Fruit fly (Drosophila melanogaster): ENCODE data around the gene CG3847.
A peak's percentile ranks its signal among the peaks of the same experiment; 100 is the strongest.

Gene CG3847

DNA sequence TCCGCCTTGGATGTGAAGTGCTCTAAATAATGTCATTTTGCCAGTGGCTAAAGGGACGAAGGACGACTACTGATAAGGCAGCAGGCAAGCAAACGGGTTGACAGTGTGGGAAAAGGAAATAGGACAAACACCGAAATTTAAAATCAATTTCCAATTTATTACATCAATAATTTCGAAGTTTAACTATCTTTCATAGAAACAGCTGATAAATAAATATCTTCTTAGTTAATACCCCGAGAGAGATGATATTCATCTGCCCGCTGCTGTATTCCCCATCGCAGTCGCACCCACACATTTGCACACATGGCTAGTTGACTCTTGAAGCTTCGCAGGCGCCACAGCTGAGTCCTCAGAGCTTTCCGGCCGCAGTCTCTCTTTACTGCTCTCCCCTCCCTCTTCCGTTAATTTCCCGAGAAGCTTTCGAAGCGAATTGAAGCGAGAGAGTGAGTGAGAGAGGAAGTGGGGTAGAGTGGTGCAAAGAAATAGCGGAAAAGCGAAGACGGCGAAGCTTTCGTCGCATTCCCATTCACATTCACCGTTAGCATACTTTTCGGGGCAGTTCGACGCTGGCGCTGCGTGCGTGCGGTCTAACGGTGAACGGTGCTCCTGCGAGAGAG is 29.9 kb upstream of the CG3847 start (continued):
- TF ChIP-seq tx (GFP tag; optimal IDR thresholded peaks at IDR 0.05) (no peak), zen (tag; optimal IDR thresholded peaks at IDR 0.05) (no peak), esg (GFP tag; conservative IDR thresholded peaks at IDR 0.05) (peak; percentile 62), CG18619 (GFP tag; optimal IDR thresholded peaks at IDR 0.05) (peak; percentile 66), p53 (GFP tag; optimal IDR thresholded peaks at IDR 0.05) (no peak), sim (GFP tag; IDR thresholded peaks at IDR 0.05) (peak; percentile 28; the same call in 1 of the 2 replicates), CG14710 (tag; optimal IDR thresholded peaks at IDR 0.05) (peak; percentile 13), CG12219 (GFP tag; optimal IDR thresholded peaks at IDR 0.05) (peak; percentile 49), az2 (GFP tag; optimal IDR thresholded peaks at IDR 0.05) (peak; percentile 40), jumu (GFP tag; optimal IDR thresholded peaks at IDR 0.05) (peak; percentile 20), CoRest (tag; optimal IDR thresholded peaks at IDR 0.05) (peak; percentile 65), CG34224 (GFP tag; IDR thresholded peaks at IDR 0.05; ENCODE audit: partially characterized antibody) (no peak), Ptx1 (GFP tag; IDR thresholded peaks at IDR 0.05) (peak; percentile 68), da (GFP tag; optimal IDR thresholded peaks at IDR 0.05) (no peak), HHEX (GFP tag; optimal IDR thresholded peaks at IDR 0.05) (peak; percentile 73), CG15696 (tag; optimal IDR thresholded peaks at IDR 0.05) (no peak), E2f2 (GFP tag; IDR thresholded peaks at IDR 0.05) (peak; percentile 42; the same call in 1 of the 2 replicates), Ssrp (tag; optimal IDR thresholded peaks at IDR 0.05) (no peak), nau (GFP tag; optimal IDR thresholded peaks at IDR 0.05) (no peak), CG9437 (GFP tag; optimal IDR thresholded peaks at IDR 0.05) (peak; percentile 38), HLH3B (GFP tag; IDR thresholded peaks at IDR 0.05) (peak; percentile 74), lov (optimal IDR thresholded peaks at IDR 0.05) (no peak), lov (GFP tag; IDR thresholded peaks at IDR 0.05) (no peak), Dip3 (GFP tag; optimal IDR thresholded peaks at IDR 0.05) (peak; percentile 36), Nf-YC (tag; optimal IDR thresholded peaks at IDR 0.05) (peak; percentile 39), CG14441 (GFP tag; IDR thresholded peaks at IDR 0.05) (peak; percentile 67), bowl (GFP tag; IDR thresholded peaks at IDR 0.05) (peak; percentile 53; the same call in 1 of the 2 replicates), CG10654 (GFP tag; optimal IDR thresholded peaks at IDR 0.05) (peak; percentile 13), h (optimal IDR thresholded peaks at IDR 0.05) (no peak), Eip74EF (GFP tag; optimal IDR thresholded peaks at IDR 0.05) (no peak), stwl (tag; optimal IDR thresholded peaks at IDR 0.05) (no peak), CG43689 (GFP tag; IDR thresholded peaks at IDR 0.05) (0 out of 2 replicates have a peak, but pooled peaks have one; percentile 24), row (GFP tag; IDR thresholded peaks at IDR 0.05) (peak; percentile 83), CG34422 (GFP tag; IDR thresholded peaks at IDR 0.05) (peak; percentile 67; the same call in 2 of the 3 replicates), Ada2b (GFP tag; IDR thresholded peaks at IDR 0.05) (peak; percentile 75), CG2120 (GFP tag; optimal IDR thresholded peaks at IDR 0.05) (peak; percentile 83), pros (GFP tag; optimal IDR thresholded peaks at IDR 0.05) (no peak), chinmo (GFP tag; IDR thresholded peaks at IDR 0.05; ENCODE audit: partially characterized antibody) (no peak), Sox102F (GFP tag; optimal IDR thresholded peaks at IDR 0.05) (peak; percentile 50), kah (GFP tag; optimal IDR thresholded peaks at IDR 0.05) (no peak), Trl (optimal IDR thresholded peaks at IDR 0.05) (no peak), Trl (GFP tag; optimal IDR thresholded peaks at IDR 0.05) (no peak), CG3838 (GFP tag; optimal IDR thresholded peaks at IDR 0.05) (no peak), lbe (GFP tag; optimal IDR thresholded peaks at IDR 0.05) (no peak), CG2875 (GFP tag; optimal IDR thresholded peaks at IDR 0.05) (no peak), CG5953 (GFP tag; IDR thresholded peaks at IDR 0.05) (no peak), fd102C (GFP tag; optimal IDR thresholded peaks at IDR 0.05) (no peak), CG1647 (GFP tag; optimal IDR thresholded peaks at IDR 0.05) (no peak), Doc3 (GFP tag; IDR thresholded peaks at IDR 0.05; ENCODE audit: partially characterized antibody) (no peak), mam (GFP tag; optimal IDR thresholded peaks at IDR 0.05) (peak; percentile 31), Dfd (GFP tag; optimal IDR thresholded peaks at IDR 0.05) (no peak)
